Fruit fly (Drosophila melanogaster) whole organism, embryonic: ENCODE data around the gene gfzf.

ENCODE experiments used
- CG10147 ChIP-seq: fragments of 200-800 bp; sonication (Bioruptor generic); optimal IDR thresholded peaks from 2 replicates; lab custom pipeline; 2019; ENCODE audit warnings: missing biosample characterization, mild to moderate bottlenecking, missing genetic modification characterization, moderate library complexity
- CG10267 ChIP-seq: fragments of 200-800 bp; sonication (Bioruptor generic); optimal IDR thresholded peaks from 2 replicates; lab custom pipeline; 2018; ENCODE audit warnings: missing biosample characterization, mild to moderate bottlenecking, missing genetic modification characterization, moderate library complexity
- CG10462 ChIP-seq: fragments of 200-800 bp; sonication (Bioruptor generic); optimal IDR thresholded peaks from 2 replicates; lab custom pipeline; 2016; ENCODE audit warnings: missing biosample characterization, missing genetic modification characterization
- CG10979 ChIP-seq: fragments of 200-800 bp; sonication (Bioruptor generic); optimal IDR thresholded peaks from 2 replicates; lab custom pipeline; 2018; ENCODE audit warnings: missing biosample characterization, mild to moderate bottlenecking, missing genetic modification characterization, moderate library complexity
- CG11695 ChIP-seq: fragments of 200-800 bp; sonication (Bioruptor generic); IDR thresholded peaks from 3 replicates; pipeline ENCODE4 v1.3.6; 2022; ENCODE audit warnings: missing biosample characterization, missing genetic modification characterization
- CG11723 ChIP-seq: fragments of 200-800 bp; sonication (Bioruptor generic); optimal IDR thresholded peaks from 2 replicates; lab custom pipeline; 2017; ENCODE audit warnings: missing biosample characterization, mild to moderate bottlenecking, missing genetic modification characterization
- CG12391 ChIP-seq: fragments of 200-800 bp; sonication (Bioruptor generic); optimal IDR thresholded peaks from 3 replicates; lab custom pipeline; 2018; ENCODE audit warnings: missing biosample characterization, mild to moderate bottlenecking, missing genetic modification characterization, moderate library complexity
- CG13775 ChIP-seq: fragments of 200-800 bp; sonication (Bioruptor generic); optimal IDR thresholded peaks from 3 replicates; lab custom pipeline; 2017; ENCODE audit warnings: missing biosample characterization, mild to moderate bottlenecking, missing genetic modification characterization
- CG14710 ChIP-seq: fragments of 200-800 bp; sonication (Bioruptor generic); optimal IDR thresholded peaks from 3 replicates; lab custom pipeline; 2019; ENCODE audit warnings: missing biosample characterization, mild to moderate bottlenecking, missing genetic modification characterization, moderate library complexity
- CG16815 ChIP-seq: fragments of 200-800 bp; sonication (Bioruptor generic); optimal IDR thresholded peaks from 3 replicates; lab custom pipeline; 2017; ENCODE audit warnings: missing biosample characterization, mild to moderate bottlenecking, missing genetic modification characterization
- CG17361 ChIP-seq: fragments of 200-800 bp; sonication (Bioruptor generic); IDR thresholded peaks from 3 replicates; pipeline ENCODE4 v1.3.6; 2022; ENCODE audit warnings: missing biosample characterization, missing genetic modification characterization
- CG17568 ChIP-seq: fragments of 200-800 bp; sonication (Bioruptor generic); optimal IDR thresholded peaks from 2 replicates; lab custom pipeline; 2018; ENCODE audit warnings: missing biosample characterization, mild to moderate bottlenecking, missing genetic modification characterization, moderate library complexity
- CG18262 ChIP-seq: fragments of 200-800 bp; optimal IDR thresholded peaks from 3 replicates; lab custom pipeline; 2019; ENCODE audit warnings: missing biosample characterization, mild to moderate bottlenecking, missing genetic modification characterization, moderate library complexity
- CG18599 ChIP-seq: fragments of 200-800 bp; sonication (Bioruptor generic); optimal IDR thresholded peaks from 3 replicates; lab custom pipeline; 2017; ENCODE audit warnings: missing biosample characterization, missing genetic modification characterization, mild to moderate bottlenecking, moderate library complexity, missing genetic modification reagents
- CG6689 ChIP-seq: fragments of 200-800 bp; sonication (Bioruptor generic); IDR thresholded peaks from 2 replicates; pipeline ENCODE4 v1.3.6; 2022; ENCODE audit warnings: missing biosample characterization, missing genetic modification characterization
- CG7928 ChIP-seq: fragments of 200-800 bp; sonication (Bioruptor generic); optimal IDR thresholded peaks from 2 replicates; lab custom pipeline; 2017; ENCODE audit warnings: missing biosample characterization, mild to moderate bottlenecking, missing genetic modification characterization
- CG7987 ChIP-seq: fragments of 200-800 bp; sonication (Bioruptor generic); optimal IDR thresholded peaks from 2 replicates; lab custom pipeline; 2018; ENCODE audit warnings: missing biosample characterization, mild to moderate bottlenecking, missing genetic modification characterization, moderate library complexity
- CG8388 ChIP-seq: fragments of 200-800 bp; sonication (Bioruptor generic); optimal IDR thresholded peaks from 2 replicates; lab custom pipeline; 2019; ENCODE audit warnings: missing biosample characterization, mild to moderate bottlenecking, missing genetic modification characterization, moderate library complexity
- CG9727 ChIP-seq: fragments of 200-800 bp; sonication (Bioruptor generic); optimal IDR thresholded peaks from 3 replicates; lab custom pipeline; 2017; ENCODE audit warnings: missing biosample characterization, mild to moderate bottlenecking, missing genetic modification characterization
- Ets65A ChIP-seq: fragments of 200-800 bp; sonication (Bioruptor generic); peaks from one replicate; lab custom pipeline; 2016; ENCODE audit warnings: missing biosample characterization, missing genetic modification characterization
- Fer2 ChIP-seq: fragments of 200-800 bp; sonication (Bioruptor generic); optimal IDR thresholded peaks from 2 replicates; lab custom pipeline; 2018; ENCODE audit warnings: missing biosample characterization, mild to moderate bottlenecking, missing genetic modification characterization, moderate library complexity
- Hr3 ChIP-seq: fragments of 200-800 bp; sonication (Bioruptor generic); optimal IDR thresholded peaks from 3 replicates; lab custom pipeline; 2016; ENCODE audit warnings: missing biosample characterization, missing genetic modification characterization
- Hr78 ChIP-seq, 2 experiments: fragments of 200-800 bp in 1 of 2; fragments of >200 bp in 1 of 2; sonication (Bioruptor generic) in 1 of 2; optimal IDR thresholded peaks; 2 replicates each; lab custom pipeline; 2017 to 2019; ENCODE audit warnings: missing biosample characterization in 2 of 2, missing genetic modification characterization in 2 of 2, mild to moderate bottlenecking in 1 of 2, moderate library complexity in 1 of 2
- Hsf ChIP-seq: fragments of 200-800 bp; sonication (Bioruptor generic); optimal IDR thresholded peaks from 3 replicates; lab custom pipeline; 2016; ENCODE audit warnings: missing biosample characterization, missing genetic modification characterization
- Med ChIP-seq: fragments of 200-800 bp; sonication (Bioruptor generic); peaks from one replicate; lab custom pipeline; 2016; ENCODE audit warnings: missing biosample characterization, missing genetic modification characterization, mild to moderate bottlenecking, inconsistent platforms, moderate library complexity
- Nf-YB ChIP-seq: fragments of 200-800 bp; sonication (Bioruptor generic); optimal IDR thresholded peaks from 3 replicates; lab custom pipeline; 2019; ENCODE audit warnings: missing biosample characterization, mild to moderate bottlenecking, missing genetic modification characterization, moderate library complexity
- Ptx1 ChIP-seq: fragments of 200-800 bp; sonication (Bioruptor generic); IDR thresholded peaks from 2 replicates; pipeline ENCODE4 v1.3.6; 2022; ENCODE audit warnings: missing biosample characterization, missing genetic modification characterization
- Ssrp ChIP-seq: fragments of 200-800 bp; sonication (Bioruptor generic); optimal IDR thresholded peaks from 2 replicates; lab custom pipeline; 2018; ENCODE audit warnings: missing biosample characterization, mild to moderate bottlenecking, missing genetic modification characterization, moderate library complexity
- az2 ChIP-seq: fragments of 200-800 bp; sonication (Bioruptor generic); optimal IDR thresholded peaks from 3 replicates; lab custom pipeline; 2016; ENCODE audit warnings: missing biosample characterization, missing genetic modification characterization
- cg ChIP-seq: fragments of 200-800 bp; sonication (Bioruptor generic); optimal IDR thresholded peaks from 3 replicates; lab custom pipeline; 2019; ENCODE audit warnings: missing biosample characterization, mild to moderate bottlenecking, missing genetic modification characterization, moderate library complexity
- dmrt11E ChIP-seq: fragments of 200-800 bp; sonication (Bioruptor generic); optimal IDR thresholded peaks from 3 replicates; lab custom pipeline; 2018; ENCODE audit warnings: missing biosample characterization, mild to moderate bottlenecking, missing genetic modification characterization, moderate library complexity
- fu2 ChIP-seq: fragments of 200-800 bp; sonication (Bioruptor generic); optimal IDR thresholded peaks from 2 replicates; lab custom pipeline; 2016; ENCODE audit warnings: missing biosample characterization, missing genetic modification characterization
- gro ChIP-seq: fragments of 200-800 bp; sonication (Bioruptor generic); optimal IDR thresholded peaks from 2 replicates; lab custom pipeline; 2016; ENCODE audit warnings: missing biosample characterization, missing genetic modification characterization
- lola ChIP-seq, 3 experiments: fragments of >200 bp in 2 of 3; fragments of 200-800 bp in 1 of 3; sonication (Bioruptor generic) in 1 of 3; optimal IDR thresholded peaks; 2 replicates each; lab custom pipeline; 2017 to 2019; ENCODE audit warnings: missing biosample characterization in 3 of 3, missing genetic modification characterization in 3 of 3, mild to moderate bottlenecking in 1 of 3, moderate library complexity in 1 of 3
- maf-S ChIP-seq: fragments of 200-800 bp; sonication (Bioruptor generic); optimal IDR thresholded peaks from 2 replicates; lab custom pipeline; 2016; ENCODE audit warnings: missing biosample characterization, missing genetic modification characterization
- p53 ChIP-seq: fragments of 200-800 bp; sonication (Bioruptor generic); optimal IDR thresholded peaks from 2 replicates; lab custom pipeline; 2016; ENCODE audit warnings: missing biosample characterization, missing genetic modification characterization
- phol ChIP-seq: fragments of 200-800 bp; sonication (Bioruptor generic); optimal IDR thresholded peaks from 3 replicates; lab custom pipeline; 2018; ENCODE audit warnings: missing biosample characterization, mild to moderate bottlenecking, missing genetic modification characterization, moderate library complexity
- pnt ChIP-seq: fragments of 200-800 bp; sonication (Bioruptor generic); optimal IDR thresholded peaks from 3 replicates; lab custom pipeline; 2016; ENCODE audit warnings: missing biosample characterization, missing genetic modification characterization
- prd ChIP-seq, 3 experiments: fragments of >200 bp in 2 of 3; fragments of 200-800 bp in 1 of 3; sonication (Bioruptor generic) in 1 of 3; optimal IDR thresholded peaks in 2 of 3; IDR thresholded peaks in 1 of 3; 2 replicates in 2 of 3; 3 replicates in 1 of 3; pipeline versions ENCODE4 v1.3.6 to Lab custom; 2017 to 2022; ENCODE audit warnings: missing biosample characterization in 1 of 3, missing genetic modification characterization in 1 of 3
- pros ChIP-seq: fragments of 200-800 bp; sonication (Bioruptor generic); optimal IDR thresholded peaks from 3 replicates; lab custom pipeline; 2019; ENCODE audit warnings: missing biosample characterization, mild to moderate bottlenecking, missing genetic modification characterization, moderate library complexity
- row ChIP-seq: fragments of 200-800 bp; sonication (Bioruptor generic); IDR thresholded peaks from 3 replicates; pipeline ENCODE4 v1.3.6; 2022; ENCODE audit warnings: missing biosample characterization, missing genetic modification characterization
- sens ChIP-seq: fragments of 200-800 bp; sonication (Bioruptor generic); peaks from one replicate; lab custom pipeline; 2016; ENCODE audit warnings: missing biosample characterization, missing genetic modification characterization
- stwl ChIP-seq: fragments of 200-800 bp; sonication (Bioruptor generic); optimal IDR thresholded peaks from 3 replicates; lab custom pipeline; 2018; ENCODE audit warnings: missing biosample characterization, mild to moderate bottlenecking, missing genetic modification characterization, moderate library complexity
- sug ChIP-seq: fragments of 200-800 bp; optimal IDR thresholded peaks from 2 replicates; lab custom pipeline; 2019; ENCODE audit warnings: missing biosample characterization, mild to moderate bottlenecking, missing genetic modification characterization, moderate library complexity
- wek ChIP-seq: fragments of 200-800 bp; sonication (Bioruptor generic); optimal IDR thresholded peaks from 3 replicates; lab custom pipeline; 2018; ENCODE audit warnings: missing biosample characterization, mild to moderate bottlenecking, missing genetic modification characterization, moderate library complexity
- zf30C ChIP-seq: fragments of 200-800 bp; sonication (Bioruptor generic); optimal IDR thresholded peaks from 3 replicates; lab custom pipeline; 2018; ENCODE audit warnings: missing biosample characterization, mild to moderate bottlenecking, missing genetic modification characterization

gfzf gene

dm6 chr3R:7135881-7136280 is 14.9 kb downstream of the gfzf start, which contains the start of gene Fer1 (continued):
- TF ChIP-seq Nf-YB (GFP tag; lab: Kevin White, UChicago) (peak; percentile 95), Fer2 (tag; lab: Kevin White, UChicago) (no peak), Hr3 (no peak)

- peak; percentile 3 for TF ChIP-seq Ssrp (tag; lab: Kevin White, UChicago)
- TF ChIP-seq az2 (GFP tag; lab: Kevin White, UChicago), result peak; percentile 17
- TF ChIP-seq row (GFP tag; lab: Robert Waterston, UW), result 0 out of 3 replicates have a peak, but pooled peaks have one; percentile 16
- no peak for TF ChIP-seq CG10462 (GFP tag; lab: Kevin White, UChicago)
- TF ChIP-seq CG17568 (GFP tag; lab: Kevin White, UChicago), result no peak
- TF ChIP-seq fu2 (GFP tag; lab: Kevin White, UChicago), result no peak
- TF ChIP-seq CG7928 (GFP tag; lab: Kevin White, UChicago), result no peak
- peak; percentile 40 for TF ChIP-seq CG14710
- TF ChIP-seq CG8388, result no peak
- TF ChIP-seq gro (GFP tag; lab: Kevin White, UChicago), result no peak
- no peak for TF ChIP-seq CG11723
- TF ChIP-seq CG12391 (tag; lab: Kevin White, UChicago), result peak; percentile 25
- no peak for TF ChIP-seq sug (tag; lab: Kevin White, UChicago)
- no peak for TF ChIP-seq CG10147 (GFP tag; lab: Kevin White, UChicago)
- TF ChIP-seq pnt (GFP tag; lab: Kevin White, UChicago), result peak; percentile 3
- TF ChIP-seq lola (GFP tag; optimal IDR thresholded peaks at IDR 0.05; lab: Kevin White, UChicago), result peak in 1 of 3 experiments; percentile 60
- TF ChIP-seq Ets65A (GFP tag; lab: Kevin White, UChicago), result peak; percentile 56
- peak; percentile 62 for TF ChIP-seq zf30C (GFP tag; lab: Kevin White, UChicago)
- peak; percentile 9 for TF ChIP-seq CG10267 (tag; lab: Kevin White, UChicago)
- TF ChIP-seq Med (GFP tag; lab: Kevin White, UChicago), result peak; percentile 51
- no peak for TF ChIP-seq prd (optimal IDR thresholded peaks at IDR 0.05; lab: Kevin White, UChicago)
- TF ChIP-seq prd (GFP tag; IDR thresholded peaks at IDR 0.05; lab: Robert Waterston, UW), result peak; percentile 14; the same call in 1 of the 3 replicates
- TF ChIP-seq CG10979 (tag; lab: Kevin White, UChicago), result peak; percentile 43
- TF ChIP-seq CG18599, result no peak
- TF ChIP-seq CG6689 (GFP tag; lab: Robert Waterston, UW), result 0 out of 2 replicates have a peak, but pooled peaks have one; percentile 18
- peak; percentile 31 for TF ChIP-seq CG13775 (GFP tag; lab: Kevin White, UChicago)
- no peak for TF ChIP-seq cg (GFP tag; lab: Kevin White, UChicago)
- no peak for TF ChIP-seq wek
- no peak for TF ChIP-seq CG16815 (GFP tag; lab: Kevin White, UChicago)
- TF ChIP-seq pros, result peak; percentile 6
- TF ChIP-seq p53 (GFP tag; lab: Kevin White, UChicago), result no peak
- TF ChIP-seq stwl (tag; lab: Kevin White, UChicago), result peak; percentile 8
- TF ChIP-seq sens (GFP tag; lab: Kevin White, UChicago), result peak; percentile 80
- no peak for TF ChIP-seq Ptx1 (GFP tag; lab: Robert Waterston, UW)
- peak; percentile 54 for TF ChIP-seq CG18262 (tag; lab: Kevin White, UChicago)
- TF ChIP-seq Hr78 (GFP tag; optimal IDR thresholded peaks at IDR 0.05; lab: Kevin White, UChicago), result no peak
- no peak for TF ChIP-seq maf-S (GFP tag; lab: Kevin White, UChicago)
- peak; percentile 57 for TF ChIP-seq dmrt11E (tag; lab: Kevin White, UChicago)
- peak; percentile 53 for TF ChIP-seq CG9727
- TF ChIP-seq CG7987 (GFP tag; lab: Kevin White, UChicago), result no peak
- peak; percentile 21 for TF ChIP-seq phol (tag; lab: Kevin White, UChicago)
- peak; percentile 16 for TF ChIP-seq Hsf (GFP tag; lab: Kevin White, UChicago)
- peak; percentile 25; the same call in 1 of the 3 replicates for TF ChIP-seq CG17361 (GFP tag; lab: Robert Waterston, UW)
- no peak for TF ChIP-seq CG11695 (GFP tag; lab: Robert Waterston, UW)
Observed at dm6 chr3R:7134715-7135505, 15.9 kb downstream of the gfzf start.
